Worm (Caenorhabditis elegans) whole organism, late embryonic: ENCODE data around the gene Y14H12B.1.

Source experiments
- F13H6.1 ChIP-seq: sonication (generic microtip); optimal IDR thresholded peaks from 2 replicates; lab custom pipeline; 2016; ENCODE audit warnings: missing genetic modification characterization, missing compliant biosample characterization
- ceh-19 ChIP-seq: fragments of 200-800 bp; sonication (Bioruptor generic); optimal IDR thresholded peaks from 2 replicates; lab custom pipeline; 2018; ENCODE audit warnings: mild to moderate bottlenecking, missing genetic modification characterization, missing compliant biosample characterization
- ceh-34 ChIP-seq: sonication (generic microtip); optimal IDR thresholded peaks from 2 replicates; lab custom pipeline; 2016; ENCODE audit warnings: mild to moderate bottlenecking, missing genetic modification characterization, missing compliant biosample characterization
- dve-1 ChIP-seq: sonication (generic microtip); optimal IDR thresholded peaks from 2 replicates; lab custom pipeline; 2017; ENCODE audit warnings: antibody characterized with exemption, mild to moderate bottlenecking, missing genetic modification characterization, missing compliant biosample characterization
- elt-2 ChIP-seq: sonication (generic microtip); optimal IDR thresholded peaks from 2 replicates; lab custom pipeline; 2016; ENCODE audit warnings: missing genetic modification reagents, missing genetic modification characterization, missing compliant biosample characterization
- fkh-10 ChIP-seq: fragments of 150-350 bp; optimal IDR thresholded peaks from 2 replicates; lab custom pipeline; 2014; ENCODE audit warnings: missing biosample characterization, missing genetic modification reagents, missing genetic modification characterization
- gmeb-2 ChIP-seq: sonication (generic microtip); optimal IDR thresholded peaks from 2 replicates; lab custom pipeline; 2016; ENCODE audit warnings: missing genetic modification characterization, inconsistent platforms, missing compliant biosample characterization
- lin-11 ChIP-seq: fragments of 200-800 bp; sonication (Bioruptor generic); optimal IDR thresholded peaks from 2 replicates; lab custom pipeline; 2018; ENCODE audit warnings: mild to moderate bottlenecking, missing genetic modification characterization, missing compliant biosample characterization
- pag-3 ChIP-seq: sonication (generic microtip); optimal IDR thresholded peaks from 2 replicates; lab custom pipeline; 2016; ENCODE audit warnings: missing compliant biosample characterization, missing genetic modification characterization, borderline replicate concordance
- pha-4 ChIP-seq: fragments of 150-350 bp; optimal IDR thresholded peaks from 2 replicates; lab custom pipeline; 2018; ENCODE audit warnings: missing biosample characterization, missing genetic modification reagents, missing genetic modification characterization
- pqm-1 ChIP-seq: sonication (generic microtip); optimal IDR thresholded peaks from 2 replicates; lab custom pipeline; 2016; ENCODE audit warnings: missing genetic modification characterization, missing compliant biosample characterization
- syd-9 ChIP-seq: sonication (generic microtip); optimal IDR thresholded peaks from 2 replicates; lab custom pipeline; 2016; ENCODE audit warnings: mild to moderate bottlenecking, missing genetic modification characterization, moderate library complexity, missing compliant biosample characterization
- tbx-2 ChIP-seq: sonication (generic microtip); optimal IDR thresholded peaks from 2 replicates; lab custom pipeline; 2016; ENCODE audit warnings: missing genetic modification characterization, missing compliant biosample characterization

ce11 chrII:3922696-3923095 is 11.6 kb upstream of the Y14H12B.1 start:
- TF ChIP-seq lin-11 (tag; lab: Kevin White, UChicago) (no peak), dve-1 (no peak), pag-3 (tag; lab: Kevin White, UChicago) (no peak), syd-9 (tag; lab: Kevin White, UChicago) (no peak), fkh-10 (GFP tag; lab: Kevin White, UChicago) (no peak), ceh-19 (GFP tag; lab: Kevin White, UChicago) (no peak), F13H6.1 (no peak), elt-2 (no peak), pha-4 (no peak), tbx-2 (tag; lab: Kevin White, UChicago) (no peak), gmeb-2 (tag; lab: Kevin White, UChicago) (no peak), ceh-34 (tag; lab: Kevin White, UChicago) (no peak), pqm-1 (tag; lab: Kevin White, UChicago) (no peak)
